Worm (Caenorhabditis elegans): ENCODE results near the gene srd-42.
A peak's percentile ranks its signal among the peaks of the same experiment; 100 is the strongest.

srd-42 gene

ce11 chrX:13306869-13307446 is 3.7 kb upstream of the srd-42 start:
- peak; percentile 97 for TF ChIP-seq cog-1 (tag; optimal IDR thresholded peaks at IDR 0.05)
- TF ChIP-seq T22C8.4 (GFP tag; IDR thresholded peaks at IDR 0.05): peak; percentile 95
- TF ChIP-seq tab-1 (GFP tag; IDR thresholded peaks at IDR 0.05): peak; percentile 96
- TF ChIP-seq klf-2 (GFP tag; conservative IDR thresholded peaks at IDR 0.05): peak; percentile 94
- peak; percentile 65 for TF ChIP-seq med-1 (GFP tag; optimal IDR thresholded peaks at IDR 0.05; ENCODE audit: insufficient read depth)
- peak; percentile 96 for TF ChIP-seq ztf-29 (GFP tag; IDR thresholded peaks at IDR 0.05)
- peak; percentile 97 for TF ChIP-seq ztf-23 (GFP tag; IDR thresholded peaks at IDR 0.05)
- peak; percentile 97 for TF ChIP-seq flt-1 (GFP tag; IDR thresholded peaks at IDR 0.05)
- peak; percentile 91 for TF ChIP-seq ref-1 (GFP tag; conservative IDR thresholded peaks at IDR 0.05)

ce11 chrX:13305779-13306178 is 2.5 kb upstream of the srd-42 start, which contains the start of gene srd-43:
srd-43 (minus strand) TSS chrX:13305844.
- no peak for TF ChIP-seq T22C8.4 (GFP tag; IDR thresholded peaks at IDR 0.05)
- no peak for TF ChIP-seq med-1 (GFP tag; optimal IDR thresholded peaks at IDR 0.05; ENCODE audit: insufficient read depth)

DNA sequence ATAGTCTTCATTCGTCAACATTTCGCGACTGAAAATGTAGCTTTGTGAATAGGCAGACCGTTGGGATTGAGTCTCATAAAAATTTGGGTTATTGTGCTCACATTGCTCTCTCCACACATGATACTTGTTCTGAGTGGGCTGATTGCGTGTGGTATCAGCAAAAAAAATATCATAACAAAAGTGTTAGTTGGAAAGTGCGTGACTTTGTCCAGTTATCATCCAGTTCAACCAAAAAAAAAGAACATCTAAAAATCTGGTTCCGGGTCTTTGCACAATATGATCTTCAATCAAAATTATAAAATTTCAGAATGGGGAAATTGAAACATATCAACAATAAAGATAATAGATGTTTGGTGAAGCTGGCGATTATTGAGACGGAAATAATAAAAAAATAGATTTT is 2.8 kb downstream of the srd-42 start, which contains the start of gene srd-39:
Gene srd-39 (minus strand): TSS at position 101 of the 400 bp plus-strand sequence.
- no peak for TF ChIP-seq cog-1 (tag; optimal IDR thresholded peaks at IDR 0.05)
- no peak for TF ChIP-seq ztf-23 (GFP tag; IDR thresholded peaks at IDR 0.05)

DNA sequence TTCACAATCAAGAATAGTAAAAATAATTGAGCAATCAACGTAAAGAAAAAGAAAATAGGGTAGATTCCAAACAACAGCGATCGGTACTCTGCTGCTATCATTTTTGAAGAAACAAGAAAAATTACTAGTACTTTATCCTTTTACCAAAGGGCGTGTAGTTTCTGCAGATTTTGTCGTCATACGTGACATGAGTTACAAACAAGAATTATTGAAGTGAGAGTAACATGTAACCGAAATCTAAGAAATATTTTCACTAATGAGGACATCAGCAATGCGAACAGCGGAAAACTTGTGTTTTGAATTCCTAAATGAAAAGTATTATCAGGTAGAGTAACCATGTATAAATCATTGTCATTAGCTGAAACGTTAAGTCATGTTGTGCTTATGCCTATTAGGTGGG is 8.6 kb downstream of the srd-42 start, which contains the start of gene srd-36:
Gene srd-36 (minus strand): TSS at position 101 of the 400 bp plus-strand sequence.
- TF ChIP-seq ztf-29 (GFP tag; IDR thresholded peaks at IDR 0.05): no peak
- no peak for TF ChIP-seq cog-1 (tag; optimal IDR thresholded peaks at IDR 0.05)
- no peak for TF ChIP-seq klf-2 (GFP tag; conservative IDR thresholded peaks at IDR 0.05)
- TF ChIP-seq T22C8.4 (GFP tag; IDR thresholded peaks at IDR 0.05): no peak
- no peak for TF ChIP-seq ztf-23 (GFP tag; IDR thresholded peaks at IDR 0.05)
- no peak for TF ChIP-seq flt-1 (GFP tag; IDR thresholded peaks at IDR 0.05)
- TF ChIP-seq med-1 (GFP tag; optimal IDR thresholded peaks at IDR 0.05; ENCODE audit: insufficient read depth): no peak
- TF ChIP-seq tab-1 (GFP tag; IDR thresholded peaks at IDR 0.05): no peak
- TF ChIP-seq ref-1 (GFP tag; conservative IDR thresholded peaks at IDR 0.05): no peak

DNA sequence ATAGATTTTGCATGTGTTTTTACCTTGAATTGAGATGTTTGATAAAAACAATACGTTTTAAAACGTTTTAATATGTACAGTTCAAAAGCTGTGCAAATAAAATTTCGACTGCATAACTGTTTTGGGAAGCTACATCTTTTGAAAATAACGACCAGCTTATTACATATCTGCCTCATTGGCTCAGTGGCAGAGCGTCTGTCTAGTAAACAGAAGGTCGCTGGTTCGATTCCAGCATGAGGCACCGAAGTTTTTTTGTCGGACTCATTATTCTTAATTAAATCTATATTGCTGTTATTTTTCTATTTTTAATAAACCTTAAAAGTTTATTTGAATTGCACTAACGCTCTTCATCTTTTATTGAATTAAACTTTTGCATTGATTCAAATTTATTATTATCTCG is 10.2 kb downstream of the srd-42 start:
- TF ChIP-seq T22C8.4 (GFP tag; IDR thresholded peaks at IDR 0.05): no peak
- no peak for TF ChIP-seq ztf-29 (GFP tag; IDR thresholded peaks at IDR 0.05)

- no peak for TF ChIP-seq ztf-23 (GFP tag; IDR thresholded peaks at IDR 0.05)
- no peak for TF ChIP-seq ztf-29 (GFP tag; IDR thresholded peaks at IDR 0.05)
- no peak for TF ChIP-seq med-1 (GFP tag; optimal IDR thresholded peaks at IDR 0.05; ENCODE audit: insufficient read depth)
- TF ChIP-seq T22C8.4 (GFP tag; IDR thresholded peaks at IDR 0.05): no peak
- no peak for TF ChIP-seq tab-1 (GFP tag; IDR thresholded peaks at IDR 0.05)
- no peak for TF ChIP-seq flt-1 (GFP tag; IDR thresholded peaks at IDR 0.05)
- TF ChIP-seq ref-1 (GFP tag; conservative IDR thresholded peaks at IDR 0.05): no peak
- TF ChIP-seq klf-2 (GFP tag; conservative IDR thresholded peaks at IDR 0.05): no peak
- TF ChIP-seq cog-1 (tag; optimal IDR thresholded peaks at IDR 0.05): no peak
These were observed 11.8 kb downstream of the srd-42 start, which contains the start of gene srd-38 for ce11 chrX:13291506-13291905. srd-38 (plus strand) TSS chrX:13291806.

ce11 chrX:13290531-13290930 is 12.7 kb downstream of the srd-42 start, which contains the start of gene R04D3.3:
R04D3.3 (minus strand) TSS chrX:13290631.
- no peak for TF ChIP-seq flt-1 (GFP tag; IDR thresholded peaks at IDR 0.05)
- TF ChIP-seq klf-2 (GFP tag; conservative IDR thresholded peaks at IDR 0.05): no peak

DNA sequence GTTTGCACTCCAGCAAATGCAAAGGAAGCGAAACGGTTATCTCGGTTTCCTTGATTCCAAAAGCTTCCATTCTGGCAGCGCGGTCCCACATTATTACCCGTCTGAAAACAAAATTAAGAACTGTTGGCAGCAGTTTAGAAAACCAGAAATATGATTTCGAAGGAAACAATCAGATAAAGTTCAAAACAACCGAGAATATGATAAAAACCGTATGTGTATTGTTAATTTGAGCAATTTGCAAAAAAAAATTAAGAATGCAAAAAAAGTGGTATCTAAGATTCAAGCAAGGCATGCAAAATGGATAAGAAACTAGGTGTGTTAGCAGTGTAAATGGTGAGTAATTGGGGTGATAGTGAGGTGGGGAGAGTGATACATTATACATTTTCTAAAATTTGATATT is 14.5 kb downstream of the srd-42 start, which contains the start of gene R04D3.4:
Gene R04D3.4 (minus strand): TSS at position 101 of the 400 bp plus-strand sequence.
- no peak for TF ChIP-seq T22C8.4 (GFP tag; IDR thresholded peaks at IDR 0.05)
- no peak for TF ChIP-seq ref-1 (GFP tag; conservative IDR thresholded peaks at IDR 0.05)
- TF ChIP-seq ztf-29 (GFP tag; IDR thresholded peaks at IDR 0.05): no peak
- no peak for TF ChIP-seq med-1 (GFP tag; optimal IDR thresholded peaks at IDR 0.05; ENCODE audit: insufficient read depth)
- no peak for TF ChIP-seq ztf-23 (GFP tag; IDR thresholded peaks at IDR 0.05)
- no peak for TF ChIP-seq cog-1 (tag; optimal IDR thresholded peaks at IDR 0.05)
- TF ChIP-seq tab-1 (GFP tag; IDR thresholded peaks at IDR 0.05): no peak
- TF ChIP-seq klf-2 (GFP tag; conservative IDR thresholded peaks at IDR 0.05): no peak
- no peak for TF ChIP-seq flt-1 (GFP tag; IDR thresholded peaks at IDR 0.05)

DNA sequence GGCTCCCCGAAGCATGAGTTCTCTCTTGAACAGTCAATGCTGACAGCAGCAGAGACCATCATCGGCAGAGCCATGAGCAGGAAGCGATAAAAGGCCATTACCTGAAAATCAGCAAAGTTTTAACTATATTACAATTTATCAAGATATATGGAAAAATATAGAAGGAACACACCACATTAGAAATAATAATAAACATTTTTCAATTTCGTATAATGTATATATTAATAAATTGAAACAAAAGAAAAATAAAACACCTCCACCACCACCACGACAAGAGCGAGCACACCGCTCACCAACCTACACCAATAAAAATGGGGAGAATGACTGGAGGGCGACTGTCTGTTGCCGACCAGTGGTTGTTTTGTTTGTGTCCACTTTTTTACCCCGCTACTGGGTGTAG is 16.7 kb downstream of the srd-42 start, which contains the start of gene R04D3.2:
Gene R04D3.2 (minus strand): TSS at position 101 of the 400 bp plus-strand sequence.
- no peak for TF ChIP-seq klf-2 (GFP tag; conservative IDR thresholded peaks at IDR 0.05)

ce11 chrX:13284618-13285017 is 18.6 kb downstream of the srd-42 start:
- TF ChIP-seq flt-1 (GFP tag; IDR thresholded peaks at IDR 0.05): 0 out of 2 replicates have a peak, but pooled peaks have one; percentile 45
- no peak for TF ChIP-seq tab-1 (GFP tag; IDR thresholded peaks at IDR 0.05)
- no peak for TF ChIP-seq klf-2 (GFP tag; conservative IDR thresholded peaks at IDR 0.05)
- no peak for TF ChIP-seq T22C8.4 (GFP tag; IDR thresholded peaks at IDR 0.05)
- no peak for TF ChIP-seq cog-1 (tag; optimal IDR thresholded peaks at IDR 0.05)

ce11 chrX:13284091-13284490 is 19.2 kb downstream of the srd-42 start, which contains the start of gene cyp-14A4:
cyp-14A4 (minus strand) TSS chrX:13284197.
- no peak for TF ChIP-seq flt-1 (GFP tag; IDR thresholded peaks at IDR 0.05)
- no peak for TF ChIP-seq med-1 (GFP tag; optimal IDR thresholded peaks at IDR 0.05; ENCODE audit: insufficient read depth)
- TF ChIP-seq T22C8.4 (GFP tag; IDR thresholded peaks at IDR 0.05): no peak

Measured in whole organism, midembryonic.